Fruit fly (Drosophila melanogaster): ENCODE measurements around the gene bru2.

Gene bru2

DNA sequence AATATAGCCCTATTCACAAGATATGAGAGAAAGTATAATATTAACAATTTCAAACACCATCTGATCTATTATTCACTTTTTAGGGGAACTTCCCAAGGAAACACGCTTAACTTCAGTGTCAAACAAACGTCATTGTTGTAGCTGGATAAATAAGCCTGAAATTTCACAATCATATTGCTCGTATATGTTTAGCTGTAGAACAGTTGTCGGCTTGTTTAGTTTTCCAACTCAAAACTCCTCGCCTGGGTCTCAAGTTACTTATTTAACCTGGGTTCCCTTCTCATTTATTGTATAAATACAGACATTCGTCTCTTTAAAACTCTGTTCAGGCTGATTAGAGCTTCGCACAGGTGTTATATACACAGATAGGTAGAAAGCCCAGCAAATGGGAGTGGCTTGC, 28.4 kb downstream of the bru2 start (continued):
- TF ChIP-seq CG3847 (GFP tag; IDR thresholded peaks at IDR 0.05): no peak
- TF ChIP-seq danr (GFP tag; IDR thresholded peaks at IDR 0.05): no peak
- TF ChIP-seq CG8924 (tag; optimal IDR thresholded peaks at IDR 0.05): no peak
- TF ChIP-seq D19B (GFP tag; optimal IDR thresholded peaks at IDR 0.05): no peak
- TF ChIP-seq sc (optimal IDR thresholded peaks at IDR 0.05): no peak
- TF ChIP-seq sc (GFP tag; optimal IDR thresholded peaks at IDR 0.05): no peak
- TF ChIP-seq Taf1 (GFP tag; IDR thresholded peaks at IDR 0.05): no peak
- TF ChIP-seq CG17802 (tag; optimal IDR thresholded peaks at IDR 0.05): no peak
- TF ChIP-seq CG4707 (GFP tag; optimal IDR thresholded peaks at IDR 0.05): no peak
- TF ChIP-seq Lim3 (GFP tag; IDR thresholded peaks at IDR 0.05): no peak
- no peak for TF ChIP-seq Hsf (GFP tag; optimal IDR thresholded peaks at IDR 0.05)
- TF ChIP-seq nom (GFP tag; optimal IDR thresholded peaks at IDR 0.05): no peak
- no peak for TF ChIP-seq trem (tag; optimal IDR thresholded peaks at IDR 0.05)
- no peak for TF ChIP-seq Neu2 (GFP tag; optimal IDR thresholded peaks at IDR 0.05; ENCODE audit: borderline replicate concordance)
- TF ChIP-seq CG1603 (tag; optimal IDR thresholded peaks at IDR 0.05): peak; percentile 17
- TF ChIP-seq prd (optimal IDR thresholded peaks at IDR 0.05): no peak
- TF ChIP-seq prd (GFP tag; IDR thresholded peaks at IDR 0.05): no peak
- TF ChIP-seq CG13624 (GFP tag; optimal IDR thresholded peaks at IDR 0.05): no peak
- no peak for TF ChIP-seq Stat92E (GFP tag; optimal IDR thresholded peaks at IDR 0.05)
- TF ChIP-seq ems (GFP tag; optimal IDR thresholded peaks at IDR 0.05): no peak
- peak; percentile 13 for TF ChIP-seq CG17385 (GFP tag; optimal IDR thresholded peaks at IDR 0.05)
- no peak for TF ChIP-seq CG8765 (GFP tag; IDR thresholded peaks at IDR 0.05)
- TF ChIP-seq Vsx1 (GFP tag; optimal IDR thresholded peaks at IDR 0.05): peak; percentile 58
- peak; percentile 61 for TF ChIP-seq ATbp (GFP tag; optimal IDR thresholded peaks at IDR 0.05)
- TF ChIP-seq CG11085 (GFP tag; IDR thresholded peaks at IDR 0.05): no peak
- peak; percentile 14 for TF ChIP-seq Sox102F (GFP tag; optimal IDR thresholded peaks at IDR 0.05)
- TF ChIP-seq dmrt11E (tag; optimal IDR thresholded peaks at IDR 0.05): no peak
- no peak for TF ChIP-seq Mad (GFP tag; optimal IDR thresholded peaks at IDR 0.05)
- no peak for TF ChIP-seq CG13287 (GFP tag; IDR thresholded peaks at IDR 0.05; ENCODE audit: partially characterized antibody)
- TF ChIP-seq tin (GFP tag; optimal IDR thresholded peaks at IDR 0.05): no peak
- TF ChIP-seq CG14014 (GFP tag; IDR thresholded peaks at IDR 0.05): no peak; the same call in 1 of the 2 replicates
- no peak for TF ChIP-seq CG1024 (GFP tag; IDR thresholded peaks at IDR 0.05)
- no peak for TF ChIP-seq vfl (GFP tag; optimal IDR thresholded peaks at IDR 0.05)
- no peak for TF ChIP-seq br (optimal IDR thresholded peaks at IDR 0.05)
- TF ChIP-seq CG15073 (GFP tag; optimal IDR thresholded peaks at IDR 0.05): no peak
- TF ChIP-seq HLH4C (GFP tag; IDR thresholded peaks at IDR 0.05; ENCODE audit: partially characterized antibody): no peak
- no peak for TF ChIP-seq ash1 (GFP tag; optimal IDR thresholded peaks at IDR 0.05)
- TF ChIP-seq sob (GFP tag; IDR thresholded peaks at IDR 0.05): peak; percentile 61; the same call in 1 of the 2 replicates
- peak; percentile 39 for TF ChIP-seq CG6854 (GFP tag; optimal IDR thresholded peaks at IDR 0.05)
- peak; percentile 49 for TF ChIP-seq CrebB (tag; optimal IDR thresholded peaks at IDR 0.05)
- TF ChIP-seq CG14710 (tag; optimal IDR thresholded peaks at IDR 0.05): no peak
- TF ChIP-seq jumu (GFP tag; optimal IDR thresholded peaks at IDR 0.05): no peak
- TF ChIP-seq Ada2b (GFP tag; IDR thresholded peaks at IDR 0.05): no peak
- TF ChIP-seq Awh (GFP tag; IDR thresholded peaks at IDR 0.05): no peak
- TF ChIP-seq CG12769 (tag; optimal IDR thresholded peaks at IDR 0.05): peak; percentile 58
- TF ChIP-seq CG8944 (GFP tag; optimal IDR thresholded peaks at IDR 0.05): no peak
- no peak for TF ChIP-seq lilli (GFP tag; optimal IDR thresholded peaks at IDR 0.05)
- no peak for TF ChIP-seq CG9932 (GFP tag; IDR thresholded peaks at IDR 0.05)
- TF ChIP-seq crol (GFP tag; IDR thresholded peaks at IDR 0.05): no peak
- peak; percentile 38 for TF ChIP-seq CG13123 (GFP tag; optimal IDR thresholded peaks at IDR 0.05)
- TF ChIP-seq CG6654 (GFP tag; optimal IDR thresholded peaks at IDR 0.05): no peak
- no peak for TF ChIP-seq pum (GFP tag; optimal IDR thresholded peaks at IDR 0.05)
- TF ChIP-seq lmd (GFP tag; IDR thresholded peaks at IDR 0.05): no peak

Measured in whole organism, embryonic.